Fruit fly (Drosophila melanogaster) whole organism, wandering third instar larva: ENCODE data around the gene CG10359.

Source experiments
- CG32264 ChIP-seq: fragments of 200-800 bp; sonication (Bioruptor generic); optimal IDR thresholded peaks from 2 replicates; lab custom pipeline; 2016; ENCODE audit warnings: missing biosample characterization, missing genetic modification characterization
- Dfd ChIP-seq: fragments of >200 bp; optimal IDR thresholded peaks from 2 replicates; lab custom pipeline; 2017; ENCODE audit warnings: missing biosample characterization, missing genetic modification characterization
- HLH106 ChIP-seq: fragments of 200-800 bp; optimal IDR thresholded peaks from 3 replicates; lab custom pipeline; 2019; ENCODE audit warnings: missing biosample characterization, mild to moderate bottlenecking, missing genetic modification characterization, moderate library complexity
- Hnf4 ChIP-seq: fragments of 200-800 bp; sonication (Bioruptor generic); optimal IDR thresholded peaks from 2 replicates; lab custom pipeline; 2016; ENCODE audit warnings: missing biosample characterization, mild to moderate bottlenecking, missing genetic modification characterization
- Hr78 ChIP-seq: fragments of >200 bp; optimal IDR thresholded peaks from 2 replicates; lab custom pipeline; 2017; ENCODE audit warnings: missing biosample characterization, missing genetic modification characterization
- Jra ChIP-seq: sonication (Bioruptor generic); optimal IDR thresholded peaks from 2 replicates; lab custom pipeline; 2016; ENCODE audit warnings: missing biosample characterization, missing genetic modification characterization
- Myc ChIP-seq: fragments of >200 bp; optimal IDR thresholded peaks from 2 replicates; lab custom pipeline; 2017
- OdsH ChIP-seq: fragments of 200-800 bp; sonication (Bioruptor generic); optimal IDR thresholded peaks from 2 replicates; lab custom pipeline; 2016; ENCODE audit warnings: missing biosample characterization, mild to moderate bottlenecking, missing genetic modification characterization
- dl ChIP-seq, 2 experiments: fragments of 175-275, 200-275 bp in 1 of 2; fragments of 200-275 bp in 1 of 2; sonication (Bioruptor generic); optimal IDR thresholded peaks; lab custom pipeline; 2018; ENCODE audit warnings: mild to moderate bottlenecking in 2 of 2, missing biosample characterization in 2 of 2, missing genetic modification characterization in 2 of 2, moderate library complexity in 2 of 2; ENCODE audit not compliant: partially characterized antibody in 2 of 2, insufficient read depth in 1 of 2
- h ChIP-seq: fragments of 200-800 bp; sonication (Bioruptor generic); optimal IDR thresholded peaks from 3 replicates; lab custom pipeline; 2016; ENCODE audit warnings: missing biosample characterization, mild to moderate bottlenecking, missing genetic modification characterization
- rgr ChIP-seq: fragments of 200-800 bp; sonication (Bioruptor generic); optimal IDR thresholded peaks from 3 replicates; lab custom pipeline; 2016; ENCODE audit warnings: missing biosample characterization, mild to moderate bottlenecking, missing genetic modification characterization
- sv ChIP-seq: fragments of 200-800 bp; sonication (Bioruptor generic); optimal IDR thresholded peaks from 3 replicates; lab custom pipeline; 2016; ENCODE audit warnings: missing biosample characterization, missing genetic modification characterization
- usp ChIP-seq: fragments of >200 bp; optimal IDR thresholded peaks from 2 replicates; lab custom pipeline; 2017; ENCODE audit warnings: missing biosample characterization, missing genetic modification characterization

- TF ChIP-seq Hr78 (GFP tag; lab: Kevin White, UChicago): no peak
- TF ChIP-seq HLH106 (tag; lab: Kevin White, UChicago): no peak
- TF ChIP-seq OdsH (GFP tag; lab: Kevin White, UChicago): peak; percentile 15
- peak; percentile 88 to 89 for TF ChIP-seq dl (GFP tag; optimal IDR thresholded peaks at IDR 0.05; lab: Kevin White, UChicago; ENCODE audit: insufficient read depth in 1 of 2, partially characterized antibody in 2 of 2)
- TF ChIP-seq Hnf4 (GFP tag; lab: Kevin White, UChicago): no peak
- TF ChIP-seq rgr (GFP tag; lab: Kevin White, UChicago): no peak
- TF ChIP-seq sv: no peak
- TF ChIP-seq usp (GFP tag; lab: Kevin White, UChicago): no peak
- no peak for TF ChIP-seq Dfd (GFP tag; lab: Kevin White, UChicago)
- peak; percentile 43 for TF ChIP-seq h
- TF ChIP-seq CG32264 (GFP tag; lab: Kevin White, UChicago): no peak
- TF ChIP-seq Jra: no peak
- no peak for TF ChIP-seq Myc (lab: Kevin White, UChicago)
Measured at dm6 chr3L:3626069-3626468, 14.1 kb downstream of the CG10359 start, which contains the start of gene dar1.
